Worm (Caenorhabditis elegans): ENCODE results near the gene dmd-8.

dmd-8 gene

DNA sequence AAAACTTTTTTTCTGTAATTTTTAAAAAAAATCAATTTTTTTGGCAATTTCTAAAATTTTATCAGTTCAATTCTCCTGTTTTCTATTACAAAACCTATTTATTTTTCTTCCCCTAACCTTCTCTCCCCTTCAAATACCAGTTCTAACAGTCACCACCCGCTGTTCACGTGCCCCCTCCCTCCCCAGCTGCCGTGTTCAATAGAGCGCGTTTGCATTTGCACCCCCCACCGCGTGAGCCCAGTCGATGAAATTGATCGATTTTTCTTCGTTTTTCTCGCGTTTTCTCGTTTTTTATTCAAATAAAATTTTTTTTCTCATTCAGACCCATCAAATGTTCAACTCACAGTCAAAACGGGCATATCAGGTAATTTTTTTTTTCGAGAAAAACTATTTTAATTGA, 12.8 kb upstream of the dmd-8 start, which contains the start of gene atg-9:
Gene atg-9, plus strand, starts transcription at position 332 of the 400 bp plus-strand sequence.
- TF ChIP-seq hlh-1 (tag; optimal IDR thresholded peaks at IDR 0.05) (peak; percentile 62), ceh-83 (GFP tag; optimal IDR thresholded peaks at IDR 0.05) (no peak), elt-1 (tag; optimal IDR thresholded peaks at IDR 0.05; ENCODE audit: borderline replicate concordance, insufficient read depth) (no peak), mep-1 (tag; optimal IDR thresholded peaks at IDR 0.05) (peak; percentile 73), nhr-28 (tag; optimal IDR thresholded peaks at IDR 0.05) (no peak), lin-13 (tag; optimal IDR thresholded peaks at IDR 0.05) (peak; percentile 39), sptf-1 (tag; optimal IDR thresholded peaks at IDR 0.05) (peak; percentile 48), drap-1 (GFP tag; optimal IDR thresholded peaks at IDR 0.05) (no peak), mls-2 (tag; optimal IDR thresholded peaks at IDR 0.05) (peak; percentile 12), lin-32 (GFP tag; optimal IDR thresholded peaks at IDR 0.05) (peak; percentile 30), cnd-1 (tag; optimal IDR thresholded peaks at IDR 0.05) (peak; percentile 83), mab-5 (tag; optimal IDR thresholded peaks at IDR 0.05) (no peak), ceh-39 (tag; optimal IDR thresholded peaks at IDR 0.05) (peak; percentile 28), M03D4.4 (tag; optimal IDR thresholded peaks at IDR 0.05) (no peak), bed-3 (GFP tag; optimal IDR thresholded peaks at IDR 0.05) (no peak), sem-2 (GFP tag; optimal IDR thresholded peaks at IDR 0.05) (no peak)

- TF ChIP-seq sem-2 (GFP tag; optimal IDR thresholded peaks at IDR 0.05): no peak
- TF ChIP-seq drap-1 (GFP tag; optimal IDR thresholded peaks at IDR 0.05): no peak
These were observed 11.5 kb upstream of the dmd-8 start for ce11 chrV:347561-348345.

DNA sequence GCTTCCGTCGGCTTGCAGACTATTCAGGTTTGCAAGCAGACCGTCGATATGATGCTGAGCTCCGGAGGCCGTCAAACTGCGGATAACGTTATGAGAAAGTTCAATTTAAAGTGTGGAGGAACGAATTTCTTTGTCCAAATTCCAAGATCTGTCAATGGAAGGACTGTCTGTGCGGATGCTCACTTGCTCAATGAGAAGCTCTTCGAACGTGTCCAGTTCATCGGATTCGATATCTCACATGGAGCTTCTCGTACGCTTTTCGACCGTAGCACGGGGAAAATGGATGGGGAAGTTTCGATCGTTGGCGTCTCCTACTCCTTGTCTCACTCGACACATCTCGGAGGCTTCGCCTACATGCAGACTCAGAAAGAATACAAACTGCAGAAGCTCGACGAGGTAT, 9.8 kb upstream of the dmd-8 start:
- TF ChIP-seq unc-39 (tag; optimal IDR thresholded peaks at IDR 0.05) (no peak), lsy-2 (tag; optimal IDR thresholded peaks at IDR 0.05) (no peak), nhr-237 (tag; optimal IDR thresholded peaks at IDR 0.05) (no peak), bed-3 (GFP tag; optimal IDR thresholded peaks at IDR 0.05) (no peak), nhr-2 (tag; optimal IDR thresholded peaks at IDR 0.05) (no peak), snpc-4 (tag; optimal IDR thresholded peaks at IDR 0.05) (no peak), lin-32 (GFP tag; optimal IDR thresholded peaks at IDR 0.05) (no peak), unc-120 (tag; optimal IDR thresholded peaks at IDR 0.05; ENCODE audit: poor library complexity, severe bottlenecking) (no peak), pha-4 (tag; optimal IDR thresholded peaks at IDR 0.05) (no peak), elt-1 (tag; optimal IDR thresholded peaks at IDR 0.05; ENCODE audit: borderline replicate concordance, insufficient read depth) (no peak), ztf-11 (tag; optimal IDR thresholded peaks at IDR 0.05) (no peak), tbx-8 (GFP tag; optimal IDR thresholded peaks at IDR 0.05) (no peak), drap-1 (GFP tag; optimal IDR thresholded peaks at IDR 0.05) (no peak), sptf-1 (tag; optimal IDR thresholded peaks at IDR 0.05) (no peak), nhr-76 (tag; optimal IDR thresholded peaks at IDR 0.05) (no peak), hlh-1 (tag; optimal IDR thresholded peaks at IDR 0.05) (no peak), cnd-1 (tag; optimal IDR thresholded peaks at IDR 0.05) (no peak), ceh-39 (tag; optimal IDR thresholded peaks at IDR 0.05) (no peak), mep-1 (tag; optimal IDR thresholded peaks at IDR 0.05) (no peak)

DNA sequence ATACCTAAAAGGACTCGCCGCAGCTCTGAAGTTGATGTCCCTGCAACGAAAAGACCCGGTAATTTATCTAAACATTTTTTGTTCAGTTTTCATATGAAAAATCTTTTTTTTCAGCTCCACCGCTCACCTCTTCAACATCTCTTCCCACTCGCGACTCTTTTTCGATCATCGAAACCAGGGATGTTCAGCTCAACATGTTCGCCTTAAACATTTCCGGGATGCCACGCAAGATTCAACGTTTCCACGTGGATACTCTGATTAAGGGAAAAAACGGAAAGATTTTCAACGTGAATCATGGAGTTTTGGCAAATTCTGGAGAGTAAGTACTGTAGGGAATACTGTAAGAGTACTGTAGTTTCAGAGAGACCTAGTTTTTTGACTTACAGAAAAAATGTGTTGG, 7.3 kb upstream of the dmd-8 start:
- TF ChIP-seq nhr-12 (tag; optimal IDR thresholded peaks at IDR 0.05): no peak
- no peak for TF ChIP-seq ceh-43 (GFP tag; optimal IDR thresholded peaks at IDR 0.05)
- no peak for TF ChIP-seq sem-2 (GFP tag; optimal IDR thresholded peaks at IDR 0.05)
- no peak for TF ChIP-seq tbx-8 (GFP tag; optimal IDR thresholded peaks at IDR 0.05)
- TF ChIP-seq lin-32 (GFP tag; optimal IDR thresholded peaks at IDR 0.05): no peak
- TF ChIP-seq nhr-2 (tag; optimal IDR thresholded peaks at IDR 0.05): no peak
- TF ChIP-seq sptf-1 (tag; optimal IDR thresholded peaks at IDR 0.05): no peak

- TF ChIP-seq cnd-1 (tag; optimal IDR thresholded peaks at IDR 0.05): no peak
- no peak for TF ChIP-seq elt-1 (tag; optimal IDR thresholded peaks at IDR 0.05; ENCODE audit: borderline replicate concordance, insufficient read depth)
- no peak for TF ChIP-seq ham-2 (GFP tag; optimal IDR thresholded peaks at IDR 0.05)
- no peak for TF ChIP-seq tbx-8 (GFP tag; optimal IDR thresholded peaks at IDR 0.05)
- TF ChIP-seq nhr-2 (tag; optimal IDR thresholded peaks at IDR 0.05): no peak
- TF ChIP-seq flh-1 (GFP tag; optimal IDR thresholded peaks at IDR 0.05): no peak
- TF ChIP-seq blmp-1 (tag; optimal IDR thresholded peaks at IDR 0.05): no peak
- TF ChIP-seq sem-2 (GFP tag; optimal IDR thresholded peaks at IDR 0.05): no peak
- TF ChIP-seq lin-13 (tag; optimal IDR thresholded peaks at IDR 0.05): no peak
- no peak for TF ChIP-seq hlh-1 (tag; optimal IDR thresholded peaks at IDR 0.05)
- no peak for TF ChIP-seq lsy-2 (tag; optimal IDR thresholded peaks at IDR 0.05)
- no peak for TF ChIP-seq unc-120 (tag; optimal IDR thresholded peaks at IDR 0.05; ENCODE audit: poor library complexity, severe bottlenecking)
These were observed 6.9 kb upstream of the dmd-8 start, which contains the start of gene wago-10 for ce11 chrV:343128-343527. wago-10 (plus strand) TSS chrV:343428.

All from whole organism, mixed stage, embryonic.